Worm (Caenorhabditis elegans) whole organism, L3 larva: ENCODE results near the gene C35B1.3.

Experiments
- ceh-9 ChIP-seq: sonication (generic microtip); optimal IDR thresholded peaks from 2 replicates; lab custom pipeline; 2018; ENCODE audit warnings: missing biosample characterization, missing genetic modification characterization
- nhr-23 ChIP-seq: fragments of 150-350 bp; optimal IDR thresholded peaks from 2 replicates; lab custom pipeline; 2014; ENCODE audit warnings: missing biosample characterization, missing genetic modification reagents, missing genetic modification characterization
- unc-39 ChIP-seq: sonication (generic microtip); optimal IDR thresholded peaks from 4 replicates; lab custom pipeline; 2017; ENCODE audit warnings: missing biosample characterization, missing genetic modification characterization

- no peak for TF ChIP-seq nhr-23 (tag; lab: Kevin White, UChicago)
- TF ChIP-seq ceh-9, result no peak
- TF ChIP-seq unc-39 (tag; lab: Kevin White, UChicago), result no peak
Measured at ce11 chrIV:4114526-4114925, 33.6 kb downstream of the C35B1.3 start, which contains the start of gene F49F1.15.
